Worm (Caenorhabditis elegans) whole organism, midembryonic: ENCODE data around the gene R12B2.13.

Experiments
- T22C8.4 ChIP-seq: fragments of 200-800 bp; sonication (Bioruptor generic); IDR thresholded peaks from 2 replicates; pipeline ENCODE4 v1.3.6; 2022; ENCODE audit warnings: missing genetic modification characterization, missing compliant biosample characterization
- cog-1 ChIP-seq: sonication (generic microtip); optimal IDR thresholded peaks from 2 replicates; lab custom pipeline; 2016; ENCODE audit warnings: missing genetic modification characterization, missing compliant biosample characterization
- flt-1 ChIP-seq: fragments of 200-800 bp; sonication (Bioruptor generic); IDR thresholded peaks from 2 replicates; pipeline ENCODE4 v1.3.6; 2022; ENCODE audit warnings: missing genetic modification characterization, missing compliant biosample characterization
- klf-2 ChIP-seq: fragments of 200-800 bp; sonication (Bioruptor generic); conservative IDR thresholded peaks from 2 replicates; pipeline ENCODE4 v1.3.6; 2022; ENCODE audit warnings: missing genetic modification reagents, missing genetic modification characterization, missing compliant biosample characterization
- med-1 ChIP-seq: sonication (generic microtip); optimal IDR thresholded peaks from 2 replicates; lab custom pipeline; 2017; ENCODE audit warnings: missing genetic modification characterization, mild to moderate bottlenecking, missing compliant biosample characterization, antibody characterized with exemption, missing genetic modification reagents; ENCODE audit not compliant: insufficient read depth
- ref-1 ChIP-seq: fragments of 200-800 bp; sonication (Bioruptor generic); conservative IDR thresholded peaks from 2 replicates; pipeline ENCODE4 v1.3.6; 2022; ENCODE audit warnings: missing genetic modification reagents, missing genetic modification characterization, missing compliant biosample characterization
- tab-1 ChIP-seq: fragments of 200-800 bp; sonication (Bioruptor generic); IDR thresholded peaks from 2 replicates; pipeline ENCODE4 v1.3.6; 2022; ENCODE audit warnings: missing genetic modification characterization, missing compliant biosample characterization
- ztf-23 ChIP-seq: fragments of 200-800 bp; sonication (Bioruptor generic); IDR thresholded peaks from 2 replicates; pipeline ENCODE4 v1.3.6; 2022; ENCODE audit warnings: missing genetic modification reagents, missing genetic modification characterization, missing compliant biosample characterization
- ztf-29 ChIP-seq: fragments of 200-800 bp; sonication (Bioruptor generic); IDR thresholded peaks from 2 replicates; pipeline ENCODE4 v1.3.6; 2022; ENCODE audit warnings: missing genetic modification reagents, missing genetic modification characterization, missing compliant biosample characterization

ce11 chrIII:5822816-5823215 is 10.5 kb downstream of the R12B2.13 start:
- TF ChIP-seq tab-1 (GFP tag; lab: Robert Waterston, UW) = no peak
- TF ChIP-seq ref-1 (GFP tag; lab: Robert Waterston, UW) = no peak
- no peak for TF ChIP-seq T22C8.4 (GFP tag; lab: Robert Waterston, UW)
- TF ChIP-seq ztf-29 (GFP tag; lab: Robert Waterston, UW) = no peak
- no peak for TF ChIP-seq flt-1 (GFP tag; lab: Robert Waterston, UW)
- TF ChIP-seq cog-1 (tag; lab: Kevin White, UChicago) = no peak
- TF ChIP-seq klf-2 (GFP tag; lab: Robert Waterston, UW) = no peak
- TF ChIP-seq med-1 (GFP tag; lab: Kevin White, UChicago) = no peak
- no peak for TF ChIP-seq ztf-23 (GFP tag; lab: Robert Waterston, UW)
